Fruit fly (Drosophila melanogaster) whole organism, embryonic: ENCODE data around the gene CG42579.

Experiments used
- CG10267 ChIP-seq: fragments of 200-800 bp; sonication (Bioruptor generic); optimal IDR thresholded peaks from 2 replicates; lab custom pipeline; 2018; ENCODE audit warnings: missing biosample characterization, mild to moderate bottlenecking, missing genetic modification characterization, moderate library complexity
- CG10565 ChIP-seq: fragments of 200-800 bp; sonication (Bioruptor generic); optimal IDR thresholded peaks from 3 replicates; lab custom pipeline; 2016; ENCODE audit warnings: missing biosample characterization, mild to moderate bottlenecking, missing genetic modification characterization
- CG11093 ChIP-seq: fragments of 200-800 bp; sonication (Bioruptor generic); IDR thresholded peaks from 3 replicates; pipeline ENCODE4 v1.3.6; 2022; ENCODE audit warnings: missing biosample characterization, missing genetic modification characterization
- CG11696 ChIP-seq: fragments of 200-800 bp; sonication (Bioruptor generic); IDR thresholded peaks from 2 replicates; pipeline ENCODE4 v1.3.6; 2022; ENCODE audit warnings: missing biosample characterization, missing genetic modification characterization
- CG12219 ChIP-seq: fragments of 200-800 bp; sonication (Bioruptor generic); optimal IDR thresholded peaks from 3 replicates; lab custom pipeline; 2018; ENCODE audit warnings: missing biosample characterization, mild to moderate bottlenecking, missing genetic modification characterization
- CG13424 ChIP-seq: fragments of 200-800 bp; sonication (Bioruptor generic); optimal IDR thresholded peaks from 2 replicates; lab custom pipeline; 2019; ENCODE audit warnings: missing biosample characterization, mild to moderate bottlenecking, missing genetic modification characterization, moderate library complexity
- CG14050 ChIP-seq: fragments of 200-800 bp; sonication (Bioruptor generic); IDR thresholded peaks from 3 replicates; pipeline ENCODE4 v1.3.6; 2022; ENCODE audit warnings: missing biosample characterization, missing genetic modification characterization
- CG15514 ChIP-seq: fragments of 200-800 bp; sonication (Bioruptor generic); optimal IDR thresholded peaks from 3 replicates; lab custom pipeline; 2017; ENCODE audit warnings: missing biosample characterization, missing genetic modification characterization, mild to moderate bottlenecking, moderate library complexity, missing genetic modification reagents
- CG1647 ChIP-seq: fragments of 200-800 bp; sonication (Bioruptor generic); optimal IDR thresholded peaks from 3 replicates; lab custom pipeline; 2016; ENCODE audit warnings: missing biosample characterization, missing genetic modification characterization
- CG16779 ChIP-seq: fragments of 200-800 bp; sonication (Bioruptor generic); IDR thresholded peaks from 2 replicates; pipeline ENCODE4 v1.3.6; 2022; ENCODE audit warnings: missing biosample characterization, missing genetic modification characterization
- CG16815 ChIP-seq: fragments of 200-800 bp; sonication (Bioruptor generic); optimal IDR thresholded peaks from 3 replicates; lab custom pipeline; 2017; ENCODE audit warnings: missing biosample characterization, mild to moderate bottlenecking, missing genetic modification characterization
- CG17912 ChIP-seq: fragments of 200-800 bp; sonication (Bioruptor generic); optimal IDR thresholded peaks from 2 replicates; lab custom pipeline; 2018; ENCODE audit warnings: missing biosample characterization, mild to moderate bottlenecking, missing genetic modification characterization
- CG2202 ChIP-seq: fragments of 200-800 bp; sonication (Bioruptor generic); optimal IDR thresholded peaks from 2 replicates; lab custom pipeline; 2018; ENCODE audit warnings: missing biosample characterization, mild to moderate bottlenecking, missing genetic modification characterization
- CG33557 ChIP-seq: fragments of 200-800 bp; sonication (Bioruptor generic); optimal IDR thresholded peaks from 2 replicates; lab custom pipeline; 2019; ENCODE audit warnings: missing biosample characterization, mild to moderate bottlenecking, missing genetic modification characterization, moderate library complexity
- CG3995 ChIP-seq: fragments of 200-800 bp; sonication (Bioruptor generic); optimal IDR thresholded peaks from 3 replicates; lab custom pipeline; 2016; ENCODE audit warnings: missing biosample characterization, missing genetic modification characterization
- CG4424 ChIP-seq: fragments of 200-800 bp; sonication (Bioruptor generic); optimal IDR thresholded peaks from 3 replicates; lab custom pipeline; 2016; ENCODE audit warnings: missing biosample characterization, missing genetic modification characterization
- CG6654 ChIP-seq: fragments of 200-800 bp; sonication (Bioruptor generic); optimal IDR thresholded peaks from 2 replicates; lab custom pipeline; 2017; ENCODE audit warnings: missing biosample characterization, mild to moderate bottlenecking, missing genetic modification characterization
- CG6791 ChIP-seq: fragments of 200-800 bp; sonication (Bioruptor generic); IDR thresholded peaks from 3 replicates; pipeline ENCODE4 v1.3.6; 2022; ENCODE audit warnings: missing biosample characterization, missing genetic modification characterization; ENCODE audit not compliant: partially characterized antibody
- CG8924 ChIP-seq: fragments of 200-800 bp; optimal IDR thresholded peaks from 3 replicates; lab custom pipeline; 2019; ENCODE audit warnings: missing biosample characterization, mild to moderate bottlenecking, missing genetic modification characterization, moderate library complexity
- CG9215 ChIP-seq: fragments of 200-800 bp; sonication (Bioruptor generic); IDR thresholded peaks from 2 replicates; pipeline ENCODE4 v1.3.6; 2022; ENCODE audit warnings: missing biosample characterization, missing genetic modification characterization
- CG9609 ChIP-seq: fragments of 200-800 bp; sonication (Bioruptor generic); optimal IDR thresholded peaks from 3 replicates; lab custom pipeline; 2016; ENCODE audit warnings: missing biosample characterization, missing genetic modification characterization
- Hmx ChIP-seq: fragments of 200-800 bp; sonication (Bioruptor generic); optimal IDR thresholded peaks from 2 replicates; lab custom pipeline; 2016; ENCODE audit warnings: missing biosample characterization, missing genetic modification characterization
- Hr3 ChIP-seq: fragments of 200-800 bp; sonication (Bioruptor generic); optimal IDR thresholded peaks from 3 replicates; lab custom pipeline; 2016; ENCODE audit warnings: missing biosample characterization, missing genetic modification characterization
- Hr78 ChIP-seq, 2 experiments: fragments of 200-800 bp in 1 of 2; fragments of >200 bp in 1 of 2; sonication (Bioruptor generic) in 1 of 2; optimal IDR thresholded peaks; 2 replicates each; lab custom pipeline; 2017 to 2019; ENCODE audit warnings: missing biosample characterization in 2 of 2, missing genetic modification characterization in 2 of 2, mild to moderate bottlenecking in 1 of 2, moderate library complexity in 1 of 2
- Hsf ChIP-seq: fragments of 200-800 bp; sonication (Bioruptor generic); optimal IDR thresholded peaks from 3 replicates; lab custom pipeline; 2016; ENCODE audit warnings: missing biosample characterization, missing genetic modification characterization
- Kr ChIP-seq: fragments of 200-800 bp; sonication (Bioruptor generic); optimal IDR thresholded peaks from 2 replicates; lab custom pipeline; 2017; ENCODE audit warnings: missing biosample characterization, mild to moderate bottlenecking, missing genetic modification characterization
- Lhr ChIP-seq: fragments of 200-800 bp; sonication (Bioruptor generic); optimal IDR thresholded peaks from 3 replicates; lab custom pipeline; 2017; ENCODE audit warnings: mild to moderate bottlenecking, missing biosample characterization, missing genetic modification reagents, missing genetic modification characterization
- Oli ChIP-seq: fragments of 200-800 bp; sonication (Bioruptor generic); optimal IDR thresholded peaks from 2 replicates; lab custom pipeline; 2018; ENCODE audit warnings: missing biosample characterization, mild to moderate bottlenecking, missing genetic modification characterization, moderate library complexity
- Ssrp ChIP-seq: fragments of 200-800 bp; sonication (Bioruptor generic); optimal IDR thresholded peaks from 2 replicates; lab custom pipeline; 2018; ENCODE audit warnings: missing biosample characterization, mild to moderate bottlenecking, missing genetic modification characterization, moderate library complexity
- ara ChIP-seq: fragments of 200-800 bp; sonication (Bioruptor generic); IDR thresholded peaks from 2 replicates; pipeline ENCODE4 v1.3.6; 2022; ENCODE audit warnings: missing biosample characterization, missing genetic modification characterization
- az2 ChIP-seq: fragments of 200-800 bp; sonication (Bioruptor generic); optimal IDR thresholded peaks from 3 replicates; lab custom pipeline; 2016; ENCODE audit warnings: missing biosample characterization, missing genetic modification characterization
- bsh ChIP-seq, 2 experiments: fragments of 200-800 bp; sonication (Bioruptor generic); optimal IDR thresholded peaks; 2 replicates each; lab custom pipeline; 2017 to 2018; ENCODE audit warnings: mild to moderate bottlenecking in 2 of 2, missing biosample characterization in 2 of 2, missing genetic modification characterization in 2 of 2, moderate library complexity in 1 of 2
- chif ChIP-seq, 2 experiments: fragments of 200-800 bp; sonication (Bioruptor generic); optimal IDR thresholded peaks; 3 replicates each; lab custom pipeline; 2016; ENCODE audit warnings: missing biosample characterization in 2 of 2, missing genetic modification characterization in 2 of 2
- crol ChIP-seq: fragments of 200-800 bp; sonication (Bioruptor generic); IDR thresholded peaks from 2 replicates; pipeline ENCODE4 v1.3.6; 2022; ENCODE audit warnings: missing biosample characterization, missing genetic modification characterization
- exex ChIP-seq: fragments of 200-800 bp; sonication (Bioruptor generic); optimal IDR thresholded peaks from 4 replicates; lab custom pipeline; 2018; ENCODE audit warnings: missing biosample characterization, mild to moderate bottlenecking, missing genetic modification characterization, moderate library complexity
- jigr1 ChIP-seq: fragments of 200-800 bp; sonication (Bioruptor generic); IDR thresholded peaks from 3 replicates; pipeline ENCODE4 v1.3.6; 2022; ENCODE audit warnings: missing biosample characterization, missing genetic modification characterization
- jumu ChIP-seq: fragments of 200-800 bp; sonication (Bioruptor generic); optimal IDR thresholded peaks from 3 replicates; lab custom pipeline; 2016; ENCODE audit warnings: missing biosample characterization, missing genetic modification characterization
- kah ChIP-seq: fragments of 200-800 bp; sonication (Bioruptor generic); optimal IDR thresholded peaks from 2 replicates; lab custom pipeline; 2018; ENCODE audit warnings: missing biosample characterization, mild to moderate bottlenecking, missing genetic modification characterization
- lilli ChIP-seq: fragments of 200-800 bp; sonication (Bioruptor generic); optimal IDR thresholded peaks from 3 replicates; lab custom pipeline; 2016; ENCODE audit warnings: missing biosample characterization, missing genetic modification characterization
- lola ChIP-seq, 3 experiments: fragments of >200 bp in 2 of 3; fragments of 200-800 bp in 1 of 3; sonication (Bioruptor generic) in 1 of 3; optimal IDR thresholded peaks; 2 replicates each; lab custom pipeline; 2017 to 2019; ENCODE audit warnings: missing biosample characterization in 3 of 3, missing genetic modification characterization in 3 of 3, mild to moderate bottlenecking in 1 of 3, moderate library complexity in 1 of 3
- maf-S ChIP-seq: fragments of 200-800 bp; sonication (Bioruptor generic); optimal IDR thresholded peaks from 2 replicates; lab custom pipeline; 2016; ENCODE audit warnings: missing biosample characterization, missing genetic modification characterization
- nerfin-2 ChIP-seq: fragments of 200-800 bp; sonication (Bioruptor generic); IDR thresholded peaks from 2 replicates; pipeline ENCODE4 v1.3.6; 2022; ENCODE audit warnings: missing biosample characterization, missing genetic modification characterization; ENCODE audit not compliant: partially characterized antibody
- pho ChIP-seq: fragments of 200-800 bp; sonication (Bioruptor generic); optimal IDR thresholded peaks from 2 replicates; lab custom pipeline; 2016; ENCODE audit warnings: missing biosample characterization, missing genetic modification characterization
- pzg ChIP-seq: fragments of 200-800 bp; sonication (Bioruptor generic); optimal IDR thresholded peaks from 3 replicates; lab custom pipeline; 2018; ENCODE audit warnings: missing biosample characterization, mild to moderate bottlenecking, missing genetic modification characterization, moderate library complexity
- sc ChIP-seq, 3 experiments: fragments of >200 bp in 2 of 3; fragments of 200-800 bp in 1 of 3; sonication (Bioruptor generic) in 1 of 3; optimal IDR thresholded peaks; 2 replicates in 2 of 3; 3 replicates in 1 of 3; lab custom pipeline; 2017; ENCODE audit warnings: mild to moderate bottlenecking in 1 of 3, missing biosample characterization in 1 of 3, missing genetic modification characterization in 1 of 3, missing genetic modification reagents in 1 of 3
- sima ChIP-seq: fragments of 200-800 bp; sonication (Bioruptor generic); optimal IDR thresholded peaks from 2 replicates; lab custom pipeline; 2016; ENCODE audit warnings: missing biosample characterization, missing genetic modification characterization
- slp2 ChIP-seq: fragments of 200-800 bp; sonication (Bioruptor generic); optimal IDR thresholded peaks from 2 replicates; lab custom pipeline; 2016; ENCODE audit warnings: missing biosample characterization, missing genetic modification characterization
- tup ChIP-seq: fragments of 200-800 bp; sonication (Bioruptor generic); optimal IDR thresholded peaks from 2 replicates; lab custom pipeline; 2016; ENCODE audit warnings: missing biosample characterization, mild to moderate bottlenecking, missing genetic modification characterization, moderate library complexity
- z ChIP-seq: fragments of 200-800 bp; sonication (Bioruptor generic); IDR thresholded peaks from 3 replicates; pipeline ENCODE4 v1.3.6; 2022; ENCODE audit warnings: missing biosample characterization, missing genetic modification characterization

CG42579 gene

dm6 chrX:20488701-20489122, 38.7 kb upstream of the CG42579 start (continued):
- TF ChIP-seq CG3995 (GFP tag; lab: Kevin White, UChicago) (peak; percentile 8), CG10267 (tag; lab: Kevin White, UChicago) (peak; percentile 67), Hsf (peak; percentile 50), bsh (GFP tag; optimal IDR thresholded peaks at IDR 0.05; lab: Kevin White, UChicago) (peak; percentile 34 to 46), CG15514 (GFP tag; lab: Kevin White, UChicago) (peak; percentile 19), CG17912 (no peak), az2 (peak; percentile 50), maf-S (GFP tag; lab: Kevin White, UChicago) (no peak), CG10565 (GFP tag; lab: Kevin White, UChicago) (no peak), CG14050 (GFP tag; lab: Robert Waterston, UW) (no peak), CG6791 (GFP tag; lab: Robert Waterston, UW) (no peak), CG13424 (tag; lab: Kevin White, UChicago) (peak; percentile 76), CG4424 (peak; percentile 69), chif (GFP tag; optimal IDR thresholded peaks at IDR 0.05; lab: Kevin White, UChicago) (peak; percentile 16 to 32), CG9609 (GFP tag; lab: Kevin White, UChicago) (peak; percentile 26), jigr1 (GFP tag; lab: Robert Waterston, UW) (no peak), CG11696 (peak; percentile 76), kah (GFP tag; lab: Kevin White, UChicago) (no peak), lilli (no peak), z (no peak), CG16815 (GFP tag; lab: Kevin White, UChicago) (peak; percentile 52), Hr78 (GFP tag; optimal IDR thresholded peaks at IDR 0.05; lab: Kevin White, UChicago) (peak in 1 of 2 experiments; percentile 47), exex (no peak), sima (GFP tag; lab: Kevin White, UChicago) (no peak), lola (GFP tag; optimal IDR thresholded peaks at IDR 0.05; lab: Kevin White, UChicago) (peak in 1 of 3 experiments; percentile 71), jumu (GFP tag; lab: Kevin White, UChicago) (peak; percentile 12), pho (peak; percentile 4), nerfin-2 (GFP tag; lab: Robert Waterston, UW) (no peak), CG8924 (tag; lab: Kevin White, UChicago) (peak; percentile 72), Hmx (GFP tag; lab: Kevin White, UChicago) (peak; percentile 7), CG16779 (GFP tag; lab: Robert Waterston, UW) (no peak), CG6654 (peak; percentile 55), CG1647 (GFP tag; lab: Kevin White, UChicago) (peak; percentile 27), CG11093 (GFP tag; lab: Robert Waterston, UW) (0 out of 3 replicates have a peak, but pooled peaks have one; percentile 37), ara (GFP tag; lab: Robert Waterston, UW) (no peak), sc (optimal IDR thresholded peaks at IDR 0.05; lab: Kevin White, UChicago) (no peak), sc (GFP tag; optimal IDR thresholded peaks at IDR 0.05; lab: Kevin White, UChicago) (peak; percentile 46), CG12219 (GFP tag; lab: Kevin White, UChicago) (peak; percentile 38), pzg (GFP tag; lab: Kevin White, UChicago) (no peak), CG33557 (GFP tag; lab: Kevin White, UChicago) (peak; percentile 26), CG9215 (peak; percentile 21; the same call in 1 of the 2 replicates), Hr3 (GFP tag; lab: Kevin White, UChicago) (peak; percentile 43), slp2 (GFP tag; lab: Kevin White, UChicago) (peak; percentile 44), Ssrp (tag; lab: Kevin White, UChicago) (peak; percentile 72), tup (GFP tag; lab: Kevin White, UChicago) (no peak), Oli (tag; lab: Kevin White, UChicago) (peak; percentile 75), CG2202 (peak; percentile 33), Kr (no peak), Lhr (GFP tag; lab: Kevin White, UChicago) (peak; percentile 17), crol (GFP tag; lab: Robert Waterston, UW) (no peak)
